Worm (Caenorhabditis elegans): ENCODE data around the gene nhr-177.

The nhr-177 gene

ce11 chrV:1599088-1599487 lies 11.0 kb upstream of the nhr-177 start:
- TF ChIP-seq mcd-1 (GFP tag; IDR thresholded peaks at IDR 0.05): peak; percentile 55
- peak; percentile 49; the same call in 1 of the 2 replicates for TF ChIP-seq dox-1 (GFP tag; IDR thresholded peaks at IDR 0.05)
- 0 out of 2 replicates have a peak, but pooled peaks have one; percentile 24 for TF ChIP-seq hmg-20 (GFP tag; IDR thresholded peaks at IDR 0.05)
- peak; percentile 32 for TF ChIP-seq nhr-80 (tag; optimal IDR thresholded peaks at IDR 0.05)
- TF ChIP-seq egrh-3 (GFP tag; IDR thresholded peaks at IDR 0.05): peak; percentile 53; the same call in 1 of the 2 replicates
- peak; percentile 31 for TF ChIP-seq attf-5 (GFP tag; optimal IDR thresholded peaks at IDR 0.05)
- peak; percentile 90 for TF ChIP-seq ztf-18 (tag; optimal IDR thresholded peaks at IDR 0.05)

- no peak for TF ChIP-seq F57A8.1 (GFP tag; optimal IDR thresholded peaks at IDR 0.05)
- peak; percentile 70 for TF ChIP-seq cebp-1 (GFP tag; IDR thresholded peaks at IDR 0.05)
- peak; percentile 86 for TF ChIP-seq cebp-1 (tag; optimal IDR thresholded peaks at IDR 0.05)
Observed at ce11 chrV:1600561-1601088, 9.4 kb upstream of the nhr-177 start, which contains the start of gene F16B4.2. Gene F16B4.2 (plus strand): TSS chrV:1601038.

ce11 chrV:1607790-1608189 lies 2.3 kb upstream of the nhr-177 start, which contains the start of gene nhr-178:
Gene nhr-178 (minus strand): TSS chrV:1607953.
- no peak for TF ChIP-seq C06A6.2 (GFP tag; conservative IDR thresholded peaks at IDR 0.05)
- TF ChIP-seq bed-2 (GFP tag; IDR thresholded peaks at IDR 0.05): no peak
- peak; percentile 40 for TF ChIP-seq lin-40 (tag; optimal IDR thresholded peaks at IDR 0.05)
- no peak for TF ChIP-seq B0019.2 (GFP tag; conservative IDR thresholded peaks at IDR 0.05)
- peak; percentile 84 for TF ChIP-seq nhr-80 (tag; optimal IDR thresholded peaks at IDR 0.05)

ce11 chrV:1611570-1611969 lies 1.5 kb downstream of the nhr-177 start:
- TF ChIP-seq Y95B8A.8 (GFP tag; IDR thresholded peaks at IDR 0.05) (no peak), nhr-120 (GFP tag; IDR thresholded peaks at IDR 0.05) (no peak), madf-6 (GFP tag; IDR thresholded peaks at IDR 0.05) (no peak), bed-2 (GFP tag; IDR thresholded peaks at IDR 0.05) (no peak), somi-1 (GFP tag; optimal IDR thresholded peaks at IDR 0.05) (no peak), ccch-3 (GFP tag; optimal IDR thresholded peaks at IDR 0.05) (no peak), chd-7 (tag; optimal IDR thresholded peaks at IDR 0.05) (no peak), K12H6.12 (tag; optimal IDR thresholded peaks at IDR 0.05) (no peak), ceh-79 (tag; optimal IDR thresholded peaks at IDR 0.05) (no peak), T26A5.8 (tag; optimal IDR thresholded peaks at IDR 0.05) (no peak)

- TF ChIP-seq lsy-27 (tag; optimal IDR thresholded peaks at IDR 0.05; ENCODE audit: borderline replicate concordance, insufficient read depth) (no peak), sdz-38 (tag; optimal IDR thresholded peaks at IDR 0.05) (no peak), mxl-1 (tag; optimal IDR thresholded peaks at IDR 0.05) (no peak), Y79H2A.3 (GFP tag; conservative IDR thresholded peaks at IDR 0.05) (no peak), B0019.2 (GFP tag; conservative IDR thresholded peaks at IDR 0.05) (no peak), dpff-1 (tag; optimal IDR thresholded peaks at IDR 0.05) (no peak), cebp-1 (GFP tag; IDR thresholded peaks at IDR 0.05) (no peak), cebp-1 (tag; optimal IDR thresholded peaks at IDR 0.05) (no peak), ztf-6 (GFP tag; IDR thresholded peaks at IDR 0.05) (no peak), gei-17 (GFP tag; optimal IDR thresholded peaks at IDR 0.05) (no peak), C06A6.2 (GFP tag; conservative IDR thresholded peaks at IDR 0.05) (no peak), ekl-4 (GFP tag; IDR thresholded peaks at IDR 0.05) (no peak), F23B12.7 (tag; optimal IDR thresholded peaks at IDR 0.05; ENCODE audit: insufficient read depth) (no peak), lin-40 (tag; optimal IDR thresholded peaks at IDR 0.05) (no peak), hrde-1 (tag; optimal IDR thresholded peaks at IDR 0.05; ENCODE audit: borderline replicate concordance) (no peak), mel-28 (tag; optimal IDR thresholded peaks at IDR 0.05; ENCODE audit: borderline replicate concordance) (no peak)
Observed at ce11 chrV:1614726-1615125, 4.7 kb downstream of the nhr-177 start, which contains the start of gene srbc-41. Gene srbc-41 (minus strand): TSS chrV:1614826.
